Worm (Caenorhabditis elegans) whole organism, midembryonic: ENCODE data around the gene herd-1.

Experiments used
- T22C8.4 ChIP-seq: fragments of 200-800 bp; sonication (Bioruptor generic); IDR thresholded peaks from 2 replicates; pipeline ENCODE4 v1.3.6; 2022; ENCODE audit warnings: missing genetic modification characterization, missing compliant biosample characterization
- cog-1 ChIP-seq: sonication (generic microtip); optimal IDR thresholded peaks from 2 replicates; lab custom pipeline; 2016; ENCODE audit warnings: missing genetic modification characterization, missing compliant biosample characterization
- flt-1 ChIP-seq: fragments of 200-800 bp; sonication (Bioruptor generic); IDR thresholded peaks from 2 replicates; pipeline ENCODE4 v1.3.6; 2022; ENCODE audit warnings: missing genetic modification characterization, missing compliant biosample characterization
- klf-2 ChIP-seq: fragments of 200-800 bp; sonication (Bioruptor generic); conservative IDR thresholded peaks from 2 replicates; pipeline ENCODE4 v1.3.6; 2022; ENCODE audit warnings: missing genetic modification reagents, missing genetic modification characterization, missing compliant biosample characterization
- med-1 ChIP-seq: sonication (generic microtip); optimal IDR thresholded peaks from 2 replicates; lab custom pipeline; 2017; ENCODE audit warnings: missing genetic modification characterization, mild to moderate bottlenecking, missing compliant biosample characterization, antibody characterized with exemption, missing genetic modification reagents; ENCODE audit not compliant: insufficient read depth
- ref-1 ChIP-seq: fragments of 200-800 bp; sonication (Bioruptor generic); conservative IDR thresholded peaks from 2 replicates; pipeline ENCODE4 v1.3.6; 2022; ENCODE audit warnings: missing genetic modification reagents, missing genetic modification characterization, missing compliant biosample characterization
- tab-1 ChIP-seq: fragments of 200-800 bp; sonication (Bioruptor generic); IDR thresholded peaks from 2 replicates; pipeline ENCODE4 v1.3.6; 2022; ENCODE audit warnings: missing genetic modification characterization, missing compliant biosample characterization
- ztf-23 ChIP-seq: fragments of 200-800 bp; sonication (Bioruptor generic); IDR thresholded peaks from 2 replicates; pipeline ENCODE4 v1.3.6; 2022; ENCODE audit warnings: missing genetic modification reagents, missing genetic modification characterization, missing compliant biosample characterization
- ztf-29 ChIP-seq: fragments of 200-800 bp; sonication (Bioruptor generic); IDR thresholded peaks from 2 replicates; pipeline ENCODE4 v1.3.6; 2022; ENCODE audit warnings: missing genetic modification reagents, missing genetic modification characterization, missing compliant biosample characterization

The herd-1 gene

DNA sequence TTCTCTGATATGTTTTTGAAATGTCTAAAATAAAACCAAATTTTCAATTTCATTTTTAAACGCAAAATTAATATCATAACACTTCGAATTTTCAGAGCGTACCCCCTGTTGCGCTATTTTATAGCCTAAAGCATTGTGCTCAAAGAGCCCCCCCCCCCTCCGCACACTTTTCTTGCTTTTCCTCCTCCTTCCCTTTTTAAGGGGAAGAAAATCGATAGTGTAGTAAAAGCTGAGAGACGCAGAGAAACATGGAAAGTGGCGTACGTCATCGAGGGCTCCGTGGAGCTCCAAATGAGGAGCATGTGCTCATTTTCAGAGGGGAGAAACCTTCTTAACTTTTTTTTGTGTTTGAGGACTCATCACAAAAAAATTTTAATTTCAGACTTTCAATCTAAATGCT lies 23.8 kb upstream of the herd-1 start, which contains the start of gene cccp-1:
cccp-1 (plus strand) TSS at position 377 of the 400 bp plus-strand sequence.
- TF ChIP-seq ref-1 (GFP tag; lab: Robert Waterston, UW): no peak
- peak; percentile 77; the same call in 1 of the 2 replicates for TF ChIP-seq T22C8.4 (GFP tag; lab: Robert Waterston, UW)
- TF ChIP-seq tab-1 (GFP tag; lab: Robert Waterston, UW): no peak
- no peak for TF ChIP-seq med-1 (GFP tag; lab: Kevin White, UChicago)
- no peak for TF ChIP-seq cog-1 (tag; lab: Kevin White, UChicago)
- TF ChIP-seq ztf-23: 0 out of 2 replicates have a peak, but pooled peaks have one; percentile 6
- no peak for TF ChIP-seq flt-1 (GFP tag; lab: Robert Waterston, UW)
- no peak for TF ChIP-seq ztf-29 (GFP tag; lab: Robert Waterston, UW)

DNA sequence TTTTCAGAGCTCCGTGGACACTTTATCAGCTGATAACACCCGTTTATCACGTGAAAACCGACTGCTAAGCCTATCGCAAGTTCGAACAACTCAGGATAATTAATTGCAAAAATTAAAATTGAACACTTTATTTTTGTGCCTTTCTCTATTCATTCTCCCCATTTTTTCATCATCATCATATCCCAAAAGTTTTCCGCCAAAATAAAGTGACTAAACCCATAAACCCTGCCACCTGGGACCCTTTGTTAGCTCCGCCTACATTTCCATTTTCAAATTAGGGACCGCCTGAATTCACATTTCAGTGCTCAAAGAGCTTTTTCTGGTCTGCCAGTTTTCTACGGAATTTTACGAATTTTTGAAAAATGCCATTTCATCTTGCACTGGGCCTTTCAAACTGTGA lies 11.9 kb upstream of the herd-1 start, which contains the start of gene arrd-16:
arrd-16 (plus strand) TSS at position 301 of the 400 bp plus-strand sequence.
- TF ChIP-seq T22C8.4 (GFP tag; lab: Robert Waterston, UW) (no peak), ztf-29 (GFP tag; lab: Robert Waterston, UW) (no peak), ztf-23 (no peak), med-1 (GFP tag; lab: Kevin White, UChicago) (no peak)

DNA sequence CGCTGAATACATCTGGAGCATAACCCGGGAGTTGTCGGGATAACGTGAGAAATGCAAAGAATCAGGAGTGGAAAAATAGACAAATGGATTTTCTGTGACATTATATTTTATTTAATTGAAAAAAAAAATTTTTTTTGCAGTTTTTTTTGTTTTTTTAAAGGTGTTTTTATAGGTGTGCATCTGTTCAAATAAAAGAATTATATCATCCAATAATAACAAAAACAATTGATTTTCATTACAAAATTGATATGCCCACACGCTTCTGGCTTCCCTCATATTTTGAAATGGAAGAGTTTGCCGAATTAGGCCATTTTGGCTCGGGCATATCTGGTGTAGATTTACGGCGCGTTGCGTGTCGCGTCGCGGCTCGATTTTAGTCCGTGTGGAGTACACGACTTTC lies 4.4 kb upstream of the herd-1 start, which contains the start of gene Y49E10.25:
Y49E10.25 (minus strand) TSS at position 101 of the 400 bp plus-strand sequence.
- TF ChIP-seq flt-1 (GFP tag; lab: Robert Waterston, UW) (no peak), ref-1 (GFP tag; lab: Robert Waterston, UW) (no peak), ztf-29 (GFP tag; lab: Robert Waterston, UW) (no peak), klf-2 (GFP tag; lab: Robert Waterston, UW) (no peak), T22C8.4 (GFP tag; lab: Robert Waterston, UW) (no peak), ztf-23 (no peak), tab-1 (GFP tag; lab: Robert Waterston, UW) (no peak)

DNA sequence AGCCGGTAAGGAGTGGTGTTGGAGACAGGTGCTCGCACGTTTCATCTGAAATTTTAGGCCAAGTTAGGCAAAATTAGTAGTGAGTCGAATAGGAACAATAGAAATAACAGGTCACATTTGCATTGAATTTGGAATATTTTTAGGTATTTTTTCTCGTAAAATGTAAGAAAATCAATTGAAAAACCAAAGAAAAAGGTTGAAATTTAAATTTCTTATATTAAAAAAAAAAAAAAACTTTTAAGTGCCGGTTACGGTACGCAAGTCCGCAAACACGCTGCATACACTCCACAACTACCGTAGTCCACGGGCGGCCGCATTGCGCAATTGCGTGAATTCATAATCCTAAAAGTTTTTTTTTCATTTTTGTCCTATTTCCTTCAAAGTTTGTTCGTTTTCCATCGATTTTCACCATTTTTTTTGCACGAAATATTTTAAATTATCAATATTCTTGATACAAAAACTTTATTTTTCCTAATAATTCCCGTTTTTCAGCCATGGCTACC lies 693 bp upstream of the herd-1 start, which contains the start of the genes Y111B2A.1 and Y111B2A.2:
Y111B2A.1 (minus strand) TSS at position 51 of the 503 bp plus-strand sequence.
Y111B2A.2 (plus strand) TSS at position 493 of the 503 bp plus-strand sequence.
- TF ChIP-seq ref-1 (GFP tag; lab: Robert Waterston, UW) (no peak), med-1 (GFP tag; lab: Kevin White, UChicago) (no peak), cog-1 (tag; lab: Kevin White, UChicago) (no peak), tab-1 (GFP tag; lab: Robert Waterston, UW) (no peak), ztf-23 (no peak), T22C8.4 (GFP tag; lab: Robert Waterston, UW) (no peak), flt-1 (GFP tag; lab: Robert Waterston, UW) (no peak), ztf-29 (GFP tag; lab: Robert Waterston, UW) (no peak), klf-2 (GFP tag; lab: Robert Waterston, UW) (no peak)

DNA sequence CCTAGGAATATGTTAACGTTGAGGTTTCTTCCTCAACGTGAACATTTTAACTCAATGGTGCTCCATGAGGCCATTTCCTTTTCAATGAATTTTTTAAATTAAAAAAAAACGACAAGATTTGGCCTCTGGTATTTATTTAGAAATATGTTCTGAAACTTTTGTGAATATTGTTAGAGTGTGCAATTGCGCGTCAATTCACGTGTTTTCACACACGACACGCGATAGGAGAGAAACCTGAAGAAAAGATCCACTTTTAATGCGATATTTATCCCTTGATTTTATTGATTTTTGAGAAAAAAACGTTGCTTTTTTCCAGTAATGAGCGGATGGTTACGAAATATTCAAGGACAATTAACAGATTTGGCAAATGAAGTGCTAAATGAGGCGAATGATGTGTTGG lies 2.9 kb downstream of the herd-1 start, which contains the start of gene sql-1:
sql-1 (plus strand) TSS at position 313 of the 400 bp plus-strand sequence.
- TF ChIP-seq T22C8.4 (GFP tag; lab: Robert Waterston, UW) (no peak), ztf-29 (GFP tag; lab: Robert Waterston, UW) (no peak), cog-1 (tag; lab: Kevin White, UChicago) (no peak), med-1 (GFP tag; lab: Kevin White, UChicago) (no peak), klf-2 (GFP tag; lab: Robert Waterston, UW) (no peak), flt-1 (GFP tag; lab: Robert Waterston, UW) (no peak), ref-1 (GFP tag; lab: Robert Waterston, UW) (no peak), ztf-23 (no peak), tab-1 (GFP tag; lab: Robert Waterston, UW) (no peak)

DNA sequence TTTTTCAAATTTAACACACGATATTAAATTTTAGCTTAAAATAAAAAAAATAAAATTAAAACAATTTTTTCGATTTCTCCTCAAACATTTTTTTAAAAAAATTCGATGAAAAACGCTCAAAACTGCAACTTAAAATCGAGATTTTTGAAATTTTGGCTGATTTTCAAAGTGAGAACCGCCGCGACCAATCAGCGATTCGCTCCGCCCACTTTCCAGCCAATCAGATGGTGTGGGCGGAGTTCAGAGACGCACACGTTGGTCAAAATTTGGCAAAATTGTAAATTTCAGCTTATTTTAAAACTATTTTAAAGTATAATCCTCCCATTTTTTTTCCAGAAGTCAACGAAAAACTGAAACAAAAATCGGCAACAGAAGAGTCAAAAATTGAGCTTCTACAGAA lies 14.2 kb downstream of the herd-1 start:
- no peak for TF ChIP-seq med-1 (GFP tag; lab: Kevin White, UChicago)

DNA sequence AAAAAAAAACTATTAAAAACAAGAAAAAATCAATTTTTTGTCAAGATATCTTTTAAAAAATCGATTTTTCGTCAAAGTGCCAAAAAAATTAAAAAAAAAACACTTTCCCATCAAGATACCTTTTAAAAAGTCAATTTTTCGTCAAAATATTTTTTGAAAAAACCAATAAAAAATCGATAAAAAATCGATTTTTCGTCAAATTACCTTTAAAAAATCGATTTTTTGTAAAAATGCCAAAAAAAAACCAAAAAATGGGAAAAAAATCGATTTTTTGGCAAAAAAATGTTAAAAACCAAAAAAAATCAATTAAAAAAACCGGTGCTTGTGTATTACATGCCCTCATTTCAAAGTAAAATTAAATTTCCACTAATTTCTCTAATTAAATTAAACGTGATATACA lies 21.3 kb downstream of the herd-1 start:
- no peak for TF ChIP-seq flt-1 (GFP tag; lab: Robert Waterston, UW)
- peak; percentile 47; the same call in 1 of the 2 replicates for TF ChIP-seq T22C8.4 (GFP tag; lab: Robert Waterston, UW)
- no peak for TF ChIP-seq klf-2 (GFP tag; lab: Robert Waterston, UW)

DNA sequence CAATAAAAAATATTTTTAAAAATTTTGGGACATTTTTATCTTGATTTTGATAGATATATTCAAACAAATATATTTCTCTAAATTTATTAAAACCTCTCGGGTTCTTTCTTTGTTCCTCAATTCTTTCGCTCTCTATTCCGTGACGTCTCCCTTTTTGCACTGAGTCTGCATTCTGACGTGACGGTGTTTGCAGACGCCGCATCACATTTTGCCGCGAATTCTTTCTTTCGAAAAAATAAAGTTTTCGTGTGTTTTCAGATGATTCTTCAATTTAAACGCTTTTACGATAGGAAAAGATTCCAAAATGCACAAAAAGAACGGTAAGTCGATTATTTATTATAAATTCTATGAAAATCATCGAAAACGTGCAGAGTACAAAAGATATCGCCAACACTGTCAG lies 31.7 kb downstream of the herd-1 start:
- TF ChIP-seq ztf-23 (peak; percentile 68), ztf-29 (GFP tag; lab: Robert Waterston, UW) (no peak)

DNA sequence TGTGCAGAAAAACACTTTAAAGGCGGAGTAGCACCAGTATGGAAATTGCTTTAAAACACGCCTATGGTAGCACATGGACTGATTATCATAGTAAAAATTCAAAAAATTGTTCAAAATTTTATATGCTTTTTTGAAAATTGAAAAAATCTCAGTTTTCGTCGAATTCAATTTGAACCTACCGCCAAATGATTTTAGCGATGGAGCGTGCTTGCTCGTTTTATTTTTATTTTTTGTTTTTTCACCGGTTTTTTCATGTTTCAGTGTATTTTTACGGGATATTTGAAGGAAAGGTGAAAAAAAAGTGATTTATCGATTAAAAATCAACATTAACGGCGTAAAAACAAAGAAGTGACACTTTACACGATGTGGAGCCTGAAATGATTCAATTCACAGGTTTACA lies 37.6 kb downstream of the herd-1 start:
- TF ChIP-seq T22C8.4 (GFP tag; lab: Robert Waterston, UW) (no peak), tab-1 (GFP tag; lab: Robert Waterston, UW) (no peak), klf-2 (GFP tag; lab: Robert Waterston, UW) (no peak), ztf-29 (GFP tag; lab: Robert Waterston, UW) (no peak), ref-1 (GFP tag; lab: Robert Waterston, UW) (no peak), flt-1 (GFP tag; lab: Robert Waterston, UW) (no peak), med-1 (GFP tag; lab: Kevin White, UChicago) (no peak), cog-1 (tag; lab: Kevin White, UChicago) (no peak), ztf-23 (no peak)

DNA sequence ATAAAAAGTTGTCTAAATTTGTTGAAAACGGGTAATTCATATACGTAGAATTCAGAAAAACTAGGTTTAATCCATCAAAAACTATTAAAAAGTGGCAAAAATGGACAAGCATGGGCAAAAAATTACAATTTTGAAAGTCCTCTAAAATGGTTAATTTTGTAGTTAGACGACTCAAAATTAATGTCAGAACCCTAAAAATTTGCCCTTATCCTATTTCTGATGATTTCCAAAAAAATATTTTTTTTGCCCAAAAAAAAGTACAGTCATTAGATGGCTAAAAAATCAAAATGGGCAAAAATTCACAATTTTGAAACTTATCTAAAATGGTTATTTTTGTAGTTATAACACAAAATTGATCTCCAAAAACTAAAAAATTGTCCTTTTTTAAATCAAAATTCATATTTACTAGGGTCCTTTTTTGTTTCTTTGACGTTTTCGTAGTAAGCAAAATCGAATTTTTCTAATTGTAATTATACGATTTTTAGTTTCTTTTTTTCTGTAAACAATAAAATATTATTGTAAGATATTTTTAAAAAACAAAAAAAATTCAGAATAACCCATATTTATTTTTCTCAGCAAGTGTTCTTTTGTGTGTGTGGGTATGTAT lies 41.0 kb downstream of the herd-1 start:
- TF ChIP-seq flt-1 (GFP tag; lab: Robert Waterston, UW) (no peak), tab-1 (GFP tag; lab: Robert Waterston, UW) (no peak), klf-2 (GFP tag; lab: Robert Waterston, UW) (no peak), ztf-29 (GFP tag; lab: Robert Waterston, UW) (no peak), T22C8.4 (GFP tag; lab: Robert Waterston, UW) (no peak), med-1 (GFP tag; lab: Kevin White, UChicago) (no peak), ref-1 (GFP tag; lab: Robert Waterston, UW) (no peak), ztf-23 (no peak), cog-1 (tag; lab: Kevin White, UChicago) (no peak)
